Worm (Caenorhabditis elegans): ENCODE data around the gene srbc-42.

DNA sequence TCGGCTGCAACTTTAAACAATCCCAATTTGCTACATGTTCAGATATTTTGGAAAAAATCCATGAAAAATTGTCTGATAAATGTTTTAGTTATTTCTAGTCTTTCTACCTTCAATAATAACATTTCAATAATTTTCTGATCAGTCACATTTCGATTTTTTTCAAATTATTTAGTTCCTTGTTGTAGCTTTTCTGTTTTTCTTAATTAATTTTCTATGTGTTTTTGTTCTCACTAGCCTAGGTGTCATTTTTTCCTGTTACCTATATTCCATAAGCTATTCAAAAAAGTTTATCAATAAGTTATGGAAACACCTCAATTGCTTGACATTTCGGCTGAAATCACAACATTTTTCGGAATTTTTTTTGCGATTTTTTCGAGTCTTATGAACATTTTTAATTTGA is 37.7 kb downstream of the srbc-42 start, which contains the start of gene srbc-23:
- TF ChIP-seq W03F9.2 (tag; optimal IDR thresholded peaks at IDR 0.05) (no peak), dao-5 (tag; optimal IDR thresholded peaks at IDR 0.05) (no peak), him-1 (tag; optimal IDR thresholded peaks at IDR 0.05) (no peak)
